Worm (Caenorhabditis elegans) whole organism, L4/young adult: Measurements from ENCODE around the gene srb-1.

ENCODE experiments used
- W03F9.2 ChIP-seq: fragments of 150-350 bp; optimal IDR thresholded peaks from 2 replicates; lab custom pipeline; 2014; ENCODE audit warnings: missing biosample characterization, missing genetic modification characterization
- dao-5 ChIP-seq: sonication (generic microtip); optimal IDR thresholded peaks from 2 replicates; lab custom pipeline; 2016; ENCODE audit warnings: missing genotype, missing genetic modification characterization, moderate library complexity, missing compliant biosample characterization
- him-1 ChIP-seq: sonication (generic microtip); optimal IDR thresholded peaks from 2 replicates; lab custom pipeline; 2016; ENCODE audit warnings: missing genotype, missing genetic modification reagents, missing genetic modification characterization, missing compliant biosample characterization

The srb-1 gene

ce11 chrII:5131800-5132199 lies 39.0 kb downstream of the srb-1 start:
- TF ChIP-seq him-1 (tag; lab: Kevin White, UChicago) (no peak), dao-5 (no peak), W03F9.2 (no peak)

- TF ChIP-seq him-1 (tag; lab: Kevin White, UChicago) (no peak), W03F9.2 (no peak), dao-5 (no peak)
Observed at ce11 chrII:5130081-5130480, 40.8 kb downstream of the srb-1 start, which contains the start of gene lgc-56. Gene lgc-56, plus strand, starts transcription at chrII:5130381.

ce11 chrII:5120612-5121011 lies 50.2 kb downstream of the srb-1 start:
- TF ChIP-seq dao-5 (no peak), him-1 (tag; lab: Kevin White, UChicago) (no peak), W03F9.2 (no peak)
